Fruit fly (Drosophila melanogaster): ENCODE results near the gene fal.

dm6 chr3L:19261720-19262119 lies 32.6 kb upstream of the fal start:
- no peak for TF ChIP-seq Pif1B (GFP tag; optimal IDR thresholded peaks at IDR 0.05)
- TF ChIP-seq fd96Ca (GFP tag; IDR thresholded peaks at IDR 0.05): no peak
- TF ChIP-seq Pif1A (GFP tag; optimal IDR thresholded peaks at IDR 0.05): no peak
- no peak for TF ChIP-seq CG12605 (GFP tag; IDR thresholded peaks at IDR 0.05)
- TF ChIP-seq D1 (tag; optimal IDR thresholded peaks at IDR 0.05): no peak
- no peak for TF ChIP-seq CG4496 (GFP tag; IDR thresholded peaks at IDR 0.05)
- no peak for TF ChIP-seq CG17806 (tag; optimal IDR thresholded peaks at IDR 0.05)
- TF ChIP-seq CG15710 (tag; optimal IDR thresholded peaks at IDR 0.05): no peak
- no peak for TF ChIP-seq EcR (GFP tag; optimal IDR thresholded peaks at IDR 0.05)
- no peak for TF ChIP-seq gl (tag; optimal IDR thresholded peaks at IDR 0.05)

Measured in whole organism, pupa.